Worm (Caenorhabditis elegans): ENCODE measurements around the gene srd-34.

DNA sequence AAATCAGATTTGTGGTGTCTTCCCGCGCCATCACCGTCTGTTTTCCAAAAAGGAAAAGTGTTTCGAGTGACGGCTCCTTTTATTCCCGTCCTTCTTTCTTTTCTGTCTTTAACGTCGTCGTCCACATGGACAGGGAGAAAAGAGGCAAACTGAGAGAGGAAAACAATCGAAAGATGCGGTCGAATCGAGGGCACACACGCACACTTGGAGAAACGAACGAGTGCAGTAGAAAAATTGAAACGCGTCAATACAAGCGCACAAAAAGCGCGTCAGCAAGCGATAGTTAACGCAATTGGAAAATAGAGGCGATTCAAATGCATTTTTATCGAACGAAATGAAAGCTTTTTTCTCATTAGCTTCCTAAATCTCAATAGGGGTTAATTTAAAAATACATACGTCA lies 12.1 kb downstream of the srd-34 start:
- TF ChIP-seq nfya-1 (tag; optimal IDR thresholded peaks at IDR 0.05; ENCODE audit: insufficient read depth) (peak; percentile 95), tbx-2 (tag; optimal IDR thresholded peaks at IDR 0.05) (peak; percentile 86)
